Fruit fly (Drosophila melanogaster) whole organism, embryonic: ENCODE measurements around the gene CG9107.

ENCODE experiments used
- Atf-2 ChIP-seq: fragments of 200-800 bp; sonication (Bioruptor generic); optimal IDR thresholded peaks from 2 replicates; lab custom pipeline; 2016; ENCODE audit warnings: missing biosample characterization, missing genetic modification characterization
- Atf6 ChIP-seq: fragments of 200-800 bp; sonication (Bioruptor generic); IDR thresholded peaks from 2 replicates; pipeline ENCODE4 v1.3.6; 2022; ENCODE audit warnings: missing biosample characterization, missing genetic modification characterization
- Awh ChIP-seq: fragments of 200-800 bp; sonication (Bioruptor generic); IDR thresholded peaks from 2 replicates; pipeline ENCODE4, ENCODE4 v1.3.6; 2022; ENCODE audit warnings: missing biosample characterization, missing genetic modification characterization
- BtbVII ChIP-seq: fragments of 200-800 bp; sonication (Bioruptor generic); optimal IDR thresholded peaks from 3 replicates; lab custom pipeline; 2017; ENCODE audit warnings: missing biosample characterization, mild to moderate bottlenecking, missing genetic modification characterization
- CG11093 ChIP-seq: fragments of 200-800 bp; sonication (Bioruptor generic); IDR thresholded peaks from 3 replicates; pipeline ENCODE4 v1.3.6; 2022; ENCODE audit warnings: missing biosample characterization, missing genetic modification characterization
- CG11560 ChIP-seq: fragments of 200-800 bp; sonication (Bioruptor generic); IDR thresholded peaks from 3 replicates; pipeline ENCODE4 v1.3.6; 2022; ENCODE audit warnings: missing biosample characterization, missing genetic modification characterization
- CG12219 ChIP-seq: fragments of 200-800 bp; sonication (Bioruptor generic); optimal IDR thresholded peaks from 3 replicates; lab custom pipeline; 2018; ENCODE audit warnings: missing biosample characterization, mild to moderate bottlenecking, missing genetic modification characterization
- CG13624 ChIP-seq: fragments of 200-800 bp; sonication (Bioruptor generic); optimal IDR thresholded peaks from 2 replicates; lab custom pipeline; 2016; ENCODE audit warnings: missing biosample characterization, missing genetic modification characterization
- CG14710 ChIP-seq: fragments of 200-800 bp; sonication (Bioruptor generic); optimal IDR thresholded peaks from 3 replicates; lab custom pipeline; 2019; ENCODE audit warnings: missing biosample characterization, mild to moderate bottlenecking, missing genetic modification characterization, moderate library complexity
- CG15269 ChIP-seq: fragments of 200-800 bp; sonication (Bioruptor generic); optimal IDR thresholded peaks from 2 replicates; lab custom pipeline; 2018; ENCODE audit warnings: missing biosample characterization, mild to moderate bottlenecking, missing genetic modification characterization, moderate library complexity
- CG16779 ChIP-seq: fragments of 200-800 bp; sonication (Bioruptor generic); IDR thresholded peaks from 2 replicates; pipeline ENCODE4 v1.3.6; 2022; ENCODE audit warnings: missing biosample characterization, missing genetic modification characterization
- CG17328 ChIP-seq: fragments of 200-800 bp; sonication (Bioruptor generic); IDR thresholded peaks from 2 replicates; pipeline ENCODE4 v1.3.6; 2022; ENCODE audit warnings: missing biosample characterization, missing genetic modification characterization
- CG17829 ChIP-seq: fragments of 200-800 bp; optimal IDR thresholded peaks from 2 replicates; lab custom pipeline; 2019; ENCODE audit warnings: missing biosample characterization, mild to moderate bottlenecking, missing genetic modification characterization, moderate library complexity
- CG2875 ChIP-seq: fragments of 200-800 bp; sonication (Bioruptor generic); optimal IDR thresholded peaks from 2 replicates; lab custom pipeline; 2017; ENCODE audit warnings: missing biosample characterization, mild to moderate bottlenecking, missing genetic modification characterization, missing genetic modification reagents
- CG4328 ChIP-seq: fragments of 200-800 bp; sonication (Bioruptor generic); optimal IDR thresholded peaks from 3 replicates; lab custom pipeline; 2017; ENCODE audit warnings: missing biosample characterization, missing genetic modification reagents, missing genetic modification characterization
- CG4617 ChIP-seq: fragments of 200-800 bp; sonication (Bioruptor generic); optimal IDR thresholded peaks from 3 replicates; lab custom pipeline; 2016; ENCODE audit warnings: missing biosample characterization, missing genetic modification characterization, borderline replicate concordance
- CG6254 ChIP-seq: fragments of 200-800 bp; sonication (Bioruptor generic); optimal IDR thresholded peaks from 3 replicates; lab custom pipeline; 2017; ENCODE audit warnings: mild to moderate bottlenecking, missing biosample characterization, missing genetic modification reagents, missing genetic modification characterization
- CG7372 ChIP-seq: fragments of 200-800 bp; sonication (Bioruptor generic); IDR thresholded peaks from 2 replicates; pipeline ENCODE4 v1.3.6; 2022; ENCODE audit warnings: missing biosample characterization, missing genetic modification characterization
- CG8089 ChIP-seq: fragments of 200-800 bp; sonication (Bioruptor generic); optimal IDR thresholded peaks from 3 replicates; lab custom pipeline; 2016; ENCODE audit warnings: missing biosample characterization, missing genetic modification characterization
- CG9215 ChIP-seq: fragments of 200-800 bp; sonication (Bioruptor generic); IDR thresholded peaks from 2 replicates; pipeline ENCODE4 v1.3.6; 2022; ENCODE audit warnings: missing biosample characterization, missing genetic modification characterization
- CG9932 ChIP-seq: fragments of 200-800 bp; sonication (Bioruptor generic); IDR thresholded peaks from 2 replicates; pipeline ENCODE4 v1.3.6; 2022; ENCODE audit warnings: missing biosample characterization, missing genetic modification characterization
- D ChIP-seq, 2 experiments: fragments of 200-800 bp in 1 of 2; fragments of >200 bp in 1 of 2; sonication (Bioruptor generic) in 1 of 2; optimal IDR thresholded peaks; 2 replicates in 1 of 2; 3 replicates in 1 of 2; lab custom pipeline; 2017; ENCODE audit warnings: mild to moderate bottlenecking in 1 of 2, missing biosample characterization in 1 of 2, missing genetic modification characterization in 1 of 2, missing genetic modification reagents in 1 of 2
- Dip3 ChIP-seq: fragments of 200-800 bp; sonication (Bioruptor generic); optimal IDR thresholded peaks from 3 replicates; lab custom pipeline; 2016; ENCODE audit warnings: missing biosample characterization, missing genetic modification characterization
- Dref ChIP-seq: fragments of 200-800 bp; sonication (Bioruptor generic); IDR thresholded peaks from 2 replicates; pipeline ENCODE4 v1.3.6; 2022; ENCODE audit warnings: missing biosample characterization, missing genetic modification characterization
- Fer3 ChIP-seq: fragments of 200-800 bp; sonication (Bioruptor generic); optimal IDR thresholded peaks from 2 replicates; lab custom pipeline; 2018; ENCODE audit warnings: missing biosample characterization, mild to moderate bottlenecking, missing genetic modification characterization, moderate library complexity
- Hr39 ChIP-seq: fragments of >200 bp; optimal IDR thresholded peaks from 2 replicates; lab custom pipeline; 2017
- NFAT ChIP-seq: fragments of 200-800 bp; sonication (Bioruptor generic); IDR thresholded peaks from 2 replicates; pipeline ENCODE4 v1.3.6; 2022; ENCODE audit warnings: missing biosample characterization, missing genetic modification characterization
- NK7.1 ChIP-seq: fragments of 200-800 bp; sonication (Bioruptor generic); optimal IDR thresholded peaks from 3 replicates; lab custom pipeline; 2016; ENCODE audit warnings: missing biosample characterization, missing genetic modification characterization
- NfI ChIP-seq: fragments of 200-800 bp; sonication (Bioruptor generic); optimal IDR thresholded peaks from 3 replicates; lab custom pipeline; 2018; ENCODE audit warnings: missing biosample characterization, mild to moderate bottlenecking, missing genetic modification characterization, moderate library complexity
- Opbp ChIP-seq: fragments of 200-800 bp; sonication (Bioruptor generic); IDR thresholded peaks from 3 replicates; pipeline ENCODE4 v1.3.6; 2022; ENCODE audit warnings: missing biosample characterization, missing genetic modification characterization; ENCODE audit not compliant: partially characterized antibody
- Side ChIP-seq: fragments of 200-800 bp; sonication (Bioruptor generic); optimal IDR thresholded peaks from 2 replicates; lab custom pipeline; 2016; ENCODE audit warnings: missing biosample characterization, missing genetic modification characterization
- Sox100B ChIP-seq: fragments of 200-800 bp; sonication (Bioruptor generic); optimal IDR thresholded peaks from 3 replicates; lab custom pipeline; 2018; ENCODE audit warnings: missing biosample characterization, mild to moderate bottlenecking, missing genetic modification characterization
- TFAM ChIP-seq: fragments of 200-800 bp; sonication (Bioruptor generic); optimal IDR thresholded peaks from 2 replicates; lab custom pipeline; 2017; ENCODE audit warnings: missing biosample characterization, missing genetic modification characterization, inconsistent platforms
- Usf ChIP-seq: fragments of 200-800 bp; sonication (Bioruptor generic); optimal IDR thresholded peaks from 2 replicates; lab custom pipeline; 2017; ENCODE audit warnings: missing genotype, missing biosample characterization, missing genetic modification characterization
- bbx ChIP-seq: fragments of 200-800 bp; sonication (Bioruptor generic); IDR thresholded peaks from 2 replicates; pipeline ENCODE4 v1.3.6; 2022; ENCODE audit warnings: missing biosample characterization, missing genetic modification characterization; ENCODE audit not compliant: partially characterized antibody
- cas ChIP-seq: fragments of 200-800 bp; sonication (Bioruptor generic); IDR thresholded peaks from 2 replicates; pipeline ENCODE4 v1.3.6; 2022; ENCODE audit warnings: missing biosample characterization, missing genetic modification characterization
- cato ChIP-seq: fragments of 200-800 bp; sonication (Bioruptor generic); optimal IDR thresholded peaks from 2 replicates; lab custom pipeline; 2016; ENCODE audit warnings: missing biosample characterization, missing genetic modification characterization, borderline replicate concordance
- crp ChIP-seq, 2 experiments: fragments of 200-800 bp; sonication (Bioruptor generic); optimal IDR thresholded peaks; 2 replicates in 1 of 2; 3 replicates in 1 of 2; lab custom pipeline; 2017; ENCODE audit warnings: missing biosample characterization in 2 of 2, missing genetic modification characterization in 2 of 2, mild to moderate bottlenecking in 1 of 2, moderate library complexity in 1 of 2
- gce ChIP-seq: fragments of 200-800 bp; sonication (Bioruptor generic); IDR thresholded peaks from 3 replicates; pipeline ENCODE4 v1.3.6; 2022; ENCODE audit warnings: missing biosample characterization, missing genetic modification characterization
- gcm2 ChIP-seq: fragments of 200-800 bp; sonication (Bioruptor generic); optimal IDR thresholded peaks from 2 replicates; lab custom pipeline; 2016; ENCODE audit warnings: missing biosample characterization, missing genetic modification characterization
- inv ChIP-seq: fragments of 200-800 bp; sonication (Bioruptor generic); IDR thresholded peaks from 2 replicates; pipeline ENCODE4 v1.3.6; 2022; ENCODE audit warnings: missing biosample characterization, missing genetic modification characterization; ENCODE audit not compliant: partially characterized antibody
- jumu ChIP-seq: fragments of 200-800 bp; sonication (Bioruptor generic); optimal IDR thresholded peaks from 3 replicates; lab custom pipeline; 2016; ENCODE audit warnings: missing biosample characterization, missing genetic modification characterization
- sna ChIP-seq: fragments of 200-800 bp; sonication (Bioruptor generic); IDR thresholded peaks from 2 replicates; pipeline ENCODE4 v1.3.6; 2022; ENCODE audit warnings: missing biosample characterization, missing genetic modification characterization; ENCODE audit not compliant: partially characterized antibody

Gene CG9107

DNA sequence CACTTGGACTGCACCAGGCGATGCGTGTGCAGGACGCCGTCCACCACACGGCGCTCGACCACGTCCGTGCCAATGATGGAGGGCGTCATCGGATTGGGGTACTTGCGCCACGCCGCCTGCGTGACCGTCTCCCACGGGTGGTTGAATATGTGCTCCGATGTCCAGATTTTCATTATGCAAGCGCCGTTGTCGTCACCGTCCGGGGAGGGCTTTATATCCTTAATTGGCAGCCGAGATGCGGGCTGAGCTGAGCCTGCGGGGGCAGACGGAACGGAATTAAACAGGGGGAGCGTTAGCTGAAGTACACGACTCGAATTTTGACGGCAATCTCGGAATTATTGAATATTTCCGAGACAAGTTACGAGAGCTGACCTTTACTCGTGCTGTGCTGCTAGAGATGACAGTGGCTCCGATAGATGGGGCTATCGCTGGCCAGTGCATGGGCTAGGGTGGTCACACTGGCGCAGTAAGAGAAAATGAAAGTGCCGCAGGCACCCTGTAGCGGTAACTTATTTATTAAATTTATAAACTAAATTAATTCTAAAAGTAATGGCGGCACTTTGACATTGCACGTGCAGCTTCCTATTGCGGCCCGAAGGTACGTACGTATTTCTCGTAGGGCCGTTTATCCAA lies 23.3 kb upstream of the CG9107 start, which contains the start of gene IPIP (continued):
- TF ChIP-seq Dip3 (GFP tag; lab: Kevin White, UChicago) = no peak
- peak; percentile 79 for TF ChIP-seq CG9932 (GFP tag; lab: Robert Waterston, UW)
- TF ChIP-seq CG4328 = no peak
- TF ChIP-seq Sox100B = no peak
- peak in 1 of 2 experiments; percentile 73 for TF ChIP-seq crp (GFP tag; optimal IDR thresholded peaks at IDR 0.05; lab: Kevin White, UChicago)
- no peak for TF ChIP-seq CG15269 (tag; lab: Kevin White, UChicago)
- TF ChIP-seq CG16779 (GFP tag; lab: Robert Waterston, UW) = 0 out of 2 replicates have a peak, but pooled peaks have one; percentile 50
- TF ChIP-seq gcm2 (GFP tag; lab: Kevin White, UChicago) = peak; percentile 30
- TF ChIP-seq cas (GFP tag; lab: Robert Waterston, UW) = no peak
- no peak for TF ChIP-seq Atf-2 (GFP tag; lab: Kevin White, UChicago)
- TF ChIP-seq sna (GFP tag; lab: Robert Waterston, UW) = 0 out of 2 replicates have a peak, but pooled peaks have one; percentile 21
- peak; percentile 42; the same call in 1 of the 2 replicates for TF ChIP-seq CG7372 (GFP tag; lab: Robert Waterston, UW)
- TF ChIP-seq CG11560 = no peak
- TF ChIP-seq cato = no peak
- no peak for TF ChIP-seq CG11093 (GFP tag; lab: Robert Waterston, UW)
- TF ChIP-seq CG8089 = no peak
- peak; percentile 82 for TF ChIP-seq NFAT
- no peak for TF ChIP-seq gce (GFP tag; lab: Robert Waterston, UW)
- peak; percentile 51 for TF ChIP-seq NfI
- no peak for TF ChIP-seq Hr39 (lab: Kevin White, UChicago)
- peak; percentile 44 for TF ChIP-seq CG17829 (tag; lab: Kevin White, UChicago)
- TF ChIP-seq CG6254 (GFP tag; lab: Kevin White, UChicago) = peak; percentile 100
- no peak for TF ChIP-seq Awh (GFP tag; lab: Robert Waterston, UW)
- TF ChIP-seq jumu = no peak
- TF ChIP-seq Usf (GFP tag; lab: Kevin White, UChicago) = no peak
- TF ChIP-seq bbx (GFP tag; lab: Robert Waterston, UW) = peak; percentile 87
- no peak for TF ChIP-seq Fer3 (tag; lab: Kevin White, UChicago)
- TF ChIP-seq CG12219 (GFP tag; lab: Kevin White, UChicago) = no peak
- peak; percentile 79 for TF ChIP-seq Dref (GFP tag; lab: Robert Waterston, UW)
- peak; percentile 88 for TF ChIP-seq Opbp
- TF ChIP-seq CG13624 = peak; percentile 28
- no peak for TF ChIP-seq TFAM
- peak; percentile 99 for TF ChIP-seq CG14710 (tag; lab: Kevin White, UChicago)
- TF ChIP-seq CG9215 (GFP tag; lab: Robert Waterston, UW) = peak; percentile 26; the same call in 1 of the 2 replicates
- no peak for TF ChIP-seq CG2875 (GFP tag; lab: Kevin White, UChicago)
- peak; percentile 89 for TF ChIP-seq CG4617 (GFP tag; lab: Kevin White, UChicago)
- peak; percentile 83 for TF ChIP-seq inv (GFP tag; lab: Robert Waterston, UW)
- TF ChIP-seq CG17328 (GFP tag; lab: Robert Waterston, UW) = peak; percentile 55; the same call in 1 of the 2 replicates
- TF ChIP-seq Side (GFP tag; lab: Kevin White, UChicago) = no peak
- no peak for TF ChIP-seq D (optimal IDR thresholded peaks at IDR 0.05; lab: Kevin White, UChicago)
- TF ChIP-seq D (GFP tag; optimal IDR thresholded peaks at IDR 0.05; lab: Kevin White, UChicago) = no peak
- TF ChIP-seq Atf6 (GFP tag; lab: Robert Waterston, UW) = no peak
- no peak for TF ChIP-seq NK7.1 (GFP tag; lab: Kevin White, UChicago)
- no peak for TF ChIP-seq BtbVII (GFP tag; lab: Kevin White, UChicago)
